Worm (Caenorhabditis elegans) whole organism, early embryonic: Measurements from ENCODE around the gene lpr-5.

Source experiments
- F13C5.2 ChIP-seq: sonication (generic microtip); optimal IDR thresholded peaks from 2 replicates; lab custom pipeline; 2017; ENCODE audit warnings: mild to moderate bottlenecking, missing genetic modification characterization, inconsistent platforms, missing compliant biosample characterization
- aly-1 ChIP-seq: sonication (generic microtip); optimal IDR thresholded peaks from 2 replicates; lab custom pipeline; 2016; ENCODE audit warnings: missing genetic modification characterization, missing compliant biosample characterization
- ama-1 ChIP-seq: fragments of 150-350 bp; optimal IDR thresholded peaks from 2 replicates; lab custom pipeline; 2014
- flt-1 ChIP-seq: fragments of 200-800 bp; sonication (Bioruptor generic); IDR thresholded peaks from 2 replicates; pipeline ENCODE4 v1.3.6; 2022; ENCODE audit warnings: missing genetic modification characterization, missing compliant biosample characterization
- hmbx-1 ChIP-seq: sonication (generic microtip); optimal IDR thresholded peaks from 2 replicates; lab custom pipeline; 2016; ENCODE audit warnings: mild to moderate bottlenecking, missing genetic modification characterization, missing compliant biosample characterization
- hmg-4 ChIP-seq: fragments of 200-800 bp; sonication (Bioruptor generic); optimal IDR thresholded peaks from 2 replicates; lab custom pipeline; 2018; ENCODE audit warnings: mild to moderate bottlenecking, missing genetic modification characterization, missing compliant biosample characterization
- hnd-1 ChIP-seq: sonication (generic microtip); optimal IDR thresholded peaks from 2 replicates; lab custom pipeline; 2016; ENCODE audit warnings: missing genetic modification characterization, missing compliant biosample characterization
- scrt-1 ChIP-seq: fragments of 200-800 bp; sonication (Bioruptor generic); IDR thresholded peaks from 2 replicates; pipeline ENCODE4 v1.3.6; 2022; ENCODE audit warnings: missing genetic modification characterization, missing compliant biosample characterization
- sea-1 ChIP-seq: fragments of 200-800 bp; sonication (Bioruptor generic); conservative IDR thresholded peaks from 2 replicates; pipeline ENCODE4 v1.3.6; 2022; ENCODE audit warnings: missing genetic modification characterization, missing compliant biosample characterization
- tbx-11 ChIP-seq: fragments of 200-800 bp; sonication (Bioruptor generic); IDR thresholded peaks from 2 replicates; pipeline ENCODE4 v1.3.6; 2022; ENCODE audit warnings: missing genetic modification characterization, missing compliant biosample characterization
- tbx-37 ChIP-seq: fragments of 200-800 bp; sonication (Bioruptor generic); conservative IDR thresholded peaks from 2 replicates; pipeline ENCODE4 v1.3.6; 2022; ENCODE audit warnings: missing genetic modification reagents, missing genetic modification characterization, missing compliant biosample characterization

ce11 chrX:11035563-11035962, 26.4 kb upstream of the lpr-5 start:
- TF ChIP-seq scrt-1 (no peak), tbx-11 (GFP tag; lab: Robert Waterston, UW) (no peak), ama-1 (lab: Kevin White, UChicago) (no peak), hnd-1 (tag; lab: Kevin White, UChicago) (no peak), aly-1 (tag; lab: Kevin White, UChicago) (no peak), hmbx-1 (tag; lab: Kevin White, UChicago) (no peak), flt-1 (GFP tag; lab: Robert Waterston, UW) (no peak), tbx-37 (GFP tag; lab: Robert Waterston, UW) (no peak), F13C5.2 (no peak), hmg-4 (GFP tag; lab: Kevin White, UChicago) (no peak), sea-1 (no peak)
